Worm (Caenorhabditis elegans) whole organism, young adult: Measurements from ENCODE around the gene enri-2.
A peak's percentile ranks its signal among the peaks of the same experiment; 100 is the strongest.

Source experiments
- F57A8.1 ChIP-seq: fragments of 200-800 bp; sonication (Bioruptor generic); optimal IDR thresholded peaks from 2 replicates; lab custom pipeline; 2018; ENCODE audit warnings: mild to moderate bottlenecking, missing genetic modification characterization, moderate library complexity, missing compliant biosample characterization
- ama-1 ChIP-seq, 3 experiments: fragments of 150-350 bp in 1 of 3; sonication (generic microtip) in 2 of 3; optimal IDR thresholded peaks; 2 replicates each; lab custom pipeline; 2014 to 2018; ENCODE audit warnings: missing biosample characterization in 2 of 3, missing genetic modification characterization in 2 of 3, missing genetic modification reagents in 2 of 3
- attf-3 ChIP-seq: fragments of 200-800 bp; sonication (Bioruptor generic); conservative IDR thresholded peaks from 2 replicates; pipeline ENCODE4 v1.3.6; 2022; ENCODE audit warnings: missing genetic modification reagents, missing genetic modification characterization, missing compliant biosample characterization
- chd-7 ChIP-seq: sonication (generic microtip); optimal IDR thresholded peaks from 2 replicates; lab custom pipeline; 2016; ENCODE audit warnings: mild to moderate bottlenecking, missing genetic modification characterization, moderate library complexity, missing compliant biosample characterization
- die-1 ChIP-seq: sonication (generic microtip); optimal IDR thresholded peaks from 2 replicates; lab custom pipeline; 2016; ENCODE audit warnings: missing genotype, mild to moderate bottlenecking, missing genetic modification characterization, missing compliant biosample characterization
- hrde-1 ChIP-seq: sonication (generic microtip); optimal IDR thresholded peaks from 2 replicates; lab custom pipeline; 2016; ENCODE audit warnings: missing genetic modification characterization, mild to moderate bottlenecking, missing compliant biosample characterization, moderate library complexity, missing genotype, missing genetic modification reagents, borderline replicate concordance
- lir-1 ChIP-seq: fragments of 200-800 bp; sonication (Bioruptor generic); conservative IDR thresholded peaks from 2 replicates; pipeline ENCODE4 v1.3.6; 2022; ENCODE audit warnings: missing genetic modification reagents, missing genetic modification characterization, missing compliant biosample characterization
- nfya-1 ChIP-seq: sonication (generic microtip); optimal IDR thresholded peaks from 2 replicates; lab custom pipeline; 2017; ENCODE audit warnings: antibody characterized with exemption, missing compliant biosample characterization, missing genetic modification characterization, borderline replicate concordance; ENCODE audit not compliant: insufficient read depth
- nhr-179 ChIP-seq: sonication (generic microtip); optimal IDR thresholded peaks from 2 replicates; lab custom pipeline; 2016; ENCODE audit warnings: mild to moderate bottlenecking, missing genetic modification characterization, missing compliant biosample characterization
- snpc-4 ChIP-seq, 5 experiments: fragments of 150-350 bp in 1 of 5; sonication (generic microtip) in 4 of 5; optimal IDR thresholded peaks; 2 replicates each; lab custom pipeline; 2014 to 2018; ENCODE audit warnings: missing genetic modification characterization in 5 of 5, missing biosample characterization in 3 of 5, antibody characterized with exemption in 2 of 5, mild to moderate bottlenecking in 2 of 5, missing compliant biosample characterization in 2 of 5, missing genotype in 2 of 5, moderate library complexity in 2 of 5, missing genetic modification reagents in 1 of 5
- sptf-2 ChIP-seq: fragments of 200-800 bp; sonication (Bioruptor generic); optimal IDR thresholded peaks from 2 replicates; lab custom pipeline; 2018; ENCODE audit warnings: mild to moderate bottlenecking, missing genetic modification characterization, missing compliant biosample characterization
- unc-130 ChIP-seq: sonication (generic microtip); optimal IDR thresholded peaks from 2 replicates; lab custom pipeline; 2016; ENCODE audit warnings: missing genetic modification reagents, missing genetic modification characterization, missing compliant biosample characterization

- no peak for TF ChIP-seq nhr-179 (tag; lab: Kevin White, UChicago)
- no peak for TF ChIP-seq hrde-1 (tag; lab: Kevin White, UChicago)
- no peak for TF ChIP-seq ama-1 (optimal IDR thresholded peaks at IDR 0.05; lab: Kevin White, UChicago)
- TF ChIP-seq ama-1 (GFP tag; optimal IDR thresholded peaks at IDR 0.05; lab: Kevin White, UChicago) = no peak
- TF ChIP-seq sptf-2 (GFP tag; lab: Kevin White, UChicago) = no peak
- TF ChIP-seq die-1 = no peak
- TF ChIP-seq unc-130 = no peak
- no peak for TF ChIP-seq lir-1
- TF ChIP-seq nfya-1 (tag; lab: Kevin White, UChicago) = no peak
- TF ChIP-seq chd-7 = peak; percentile 69
- TF ChIP-seq snpc-4 (GFP tag; optimal IDR thresholded peaks at IDR 0.05; lab: Kevin White, UChicago) = no peak
- peak in 3 of 4 experiments; percentile 0 to 42 (median 28) for TF ChIP-seq snpc-4 (tag; optimal IDR thresholded peaks at IDR 0.05; lab: Kevin White, UChicago)
- no peak for TF ChIP-seq attf-3 (GFP tag; lab: Robert Waterston, UW)
- no peak for TF ChIP-seq F57A8.1
Observed at ce11 chrX:14500422-14501058, 45.1 kb upstream of the enri-2 start.
